Fruit fly (Drosophila melanogaster) whole organism, pupa: Measurements from ENCODE around the gene GluRIIA.

Source experiments
- CG10348 ChIP-seq: fragments of 200-800 bp; sonication (Bioruptor generic); IDR thresholded peaks from 2 replicates; pipeline ENCODE4 v1.3.6; 2022; ENCODE audit warnings: missing biosample characterization, missing genetic modification characterization
- CG12605 ChIP-seq: fragments of 200-800 bp; sonication (Bioruptor generic); IDR thresholded peaks from 2 replicates; pipeline ENCODE4 v1.3.6; 2022; ENCODE audit warnings: missing biosample characterization, missing genetic modification characterization
- CG13204 ChIP-seq: fragments of 200-800 bp; sonication (Bioruptor generic); optimal IDR thresholded peaks from 2 replicates; lab custom pipeline; 2018; ENCODE audit warnings: missing biosample characterization, mild to moderate bottlenecking, missing genetic modification characterization, moderate library complexity
- CG15710 ChIP-seq: fragments of 200-800 bp; sonication (Bioruptor generic); optimal IDR thresholded peaks from 2 replicates; lab custom pipeline; 2018; ENCODE audit warnings: missing biosample characterization, mild to moderate bottlenecking, missing genetic modification characterization, moderate library complexity
- CG17806 ChIP-seq: fragments of 200-800 bp; sonication (Bioruptor generic); optimal IDR thresholded peaks from 2 replicates; lab custom pipeline; 2018; ENCODE audit warnings: missing biosample characterization, mild to moderate bottlenecking, missing genetic modification characterization, moderate library complexity
- CG32121 ChIP-seq: fragments of 200-800 bp; sonication (Bioruptor generic); IDR thresholded peaks from 2 replicates; pipeline ENCODE4 v1.3.6; 2022; ENCODE audit warnings: missing biosample characterization, missing genetic modification characterization
- CG34367 ChIP-seq: fragments of 200-800 bp; sonication (Bioruptor generic); optimal IDR thresholded peaks from 2 replicates; lab custom pipeline; 2018; ENCODE audit warnings: missing biosample characterization, mild to moderate bottlenecking, missing genetic modification characterization
- CG8159 ChIP-seq: fragments of 200-800 bp; sonication (Bioruptor generic); optimal IDR thresholded peaks from 3 replicates; lab custom pipeline; 2018; ENCODE audit warnings: missing biosample characterization, mild to moderate bottlenecking, missing genetic modification characterization, moderate library complexity
- D1 ChIP-seq: fragments of 200-800 bp; sonication (Bioruptor generic); optimal IDR thresholded peaks from 2 replicates; lab custom pipeline; 2018; ENCODE audit warnings: missing biosample characterization, mild to moderate bottlenecking, missing genetic modification characterization, moderate library complexity
- EcR ChIP-seq: fragments of 200-800 bp; sonication (Bioruptor generic); optimal IDR thresholded peaks from 3 replicates; lab custom pipeline; 2019; ENCODE audit warnings: missing biosample characterization, missing genetic modification characterization, mild to moderate bottlenecking, moderate library complexity, missing genetic modification reagents
- Snoo ChIP-seq: fragments of 200-800 bp; sonication (Bioruptor generic); optimal IDR thresholded peaks from 3 replicates; lab custom pipeline; 2017; ENCODE audit warnings: missing biosample characterization, mild to moderate bottlenecking, missing genetic modification characterization, inconsistent platforms
- fd96Ca ChIP-seq: fragments of 200-800 bp; sonication (Bioruptor generic); IDR thresholded peaks from 3 replicates; pipeline ENCODE4 v1.3.6; 2022; ENCODE audit warnings: missing biosample characterization, missing genetic modification characterization
- gl ChIP-seq: fragments of 200-800 bp; sonication (Bioruptor generic); optimal IDR thresholded peaks from 2 replicates; lab custom pipeline; 2018; ENCODE audit warnings: missing biosample characterization, mild to moderate bottlenecking, missing genetic modification characterization

dm6 chr2L:5536658-5537057 is 18.2 kb upstream of the GluRIIA start, which contains the start of gene tomb:
- TF ChIP-seq gl (tag; lab: Kevin White, UChicago) (no peak), CG32121 (GFP tag; lab: Robert Waterston, UW) (no peak), Snoo (tag; lab: Kevin White, UChicago) (no peak), fd96Ca (GFP tag; lab: Robert Waterston, UW) (no peak), CG15710 (tag; lab: Kevin White, UChicago) (no peak), EcR (GFP tag; lab: Kevin White, UChicago) (no peak), CG13204 (no peak), CG17806 (tag; lab: Kevin White, UChicago) (no peak), CG34367 (tag; lab: Kevin White, UChicago) (no peak), CG10348 (GFP tag; lab: Robert Waterston, UW) (no peak), D1 (tag; lab: Kevin White, UChicago) (no peak), CG12605 (no peak), CG8159 (tag; lab: Kevin White, UChicago) (no peak)
